Worm (Caenorhabditis elegans): Measurements from ENCODE around the gene srt-49.
"Not testable (repeated sequence)": the region's sequence is repeated elsewhere in the genome, so short reads cannot be mapped to it uniquely, and the experiment has no call there.

srt-49 gene

ce11 chrIV:15098294-15098693, at the start of gene srt-49:
Gene srt-49 (minus strand): TSS chrIV:15098394.
- no peak for TF ChIP-seq sptf-1 (tag; optimal IDR thresholded peaks at IDR 0.05)
- no peak for TF ChIP-seq drap-1 (GFP tag; optimal IDR thresholded peaks at IDR 0.05)
- no peak for TF ChIP-seq ces-1 (GFP tag; optimal IDR thresholded peaks at IDR 0.05)
- no peak for TF ChIP-seq bed-3 (GFP tag; optimal IDR thresholded peaks at IDR 0.05)
- TF ChIP-seq nhr-76 (tag; optimal IDR thresholded peaks at IDR 0.05), result no peak
- TF ChIP-seq nhr-2 (tag; optimal IDR thresholded peaks at IDR 0.05), result no peak
- no peak for TF ChIP-seq ceh-83 (GFP tag; optimal IDR thresholded peaks at IDR 0.05)
- no peak for TF ChIP-seq unc-62 (GFP tag; optimal IDR thresholded peaks at IDR 0.05)

ce11 chrIV:15147104-15147503, 48.9 kb upstream of the srt-49 start, which contains the start of gene str-78:
Gene str-78 (minus strand): TSS chrIV:15147204.
- TF ChIP-seq snpc-4 (tag; optimal IDR thresholded peaks at IDR 0.05) (no peak), ceh-83 (GFP tag; optimal IDR thresholded peaks at IDR 0.05) (no peak), tbx-8 (GFP tag; optimal IDR thresholded peaks at IDR 0.05) (no peak), nhr-237 (tag; optimal IDR thresholded peaks at IDR 0.05) (no peak), sem-2 (GFP tag; optimal IDR thresholded peaks at IDR 0.05) (no peak), lin-32 (GFP tag; optimal IDR thresholded peaks at IDR 0.05) (no peak), nhr-12 (tag; optimal IDR thresholded peaks at IDR 0.05) (no peak), ztf-11 (tag; optimal IDR thresholded peaks at IDR 0.05) (no peak), elt-1 (tag; optimal IDR thresholded peaks at IDR 0.05; ENCODE audit: borderline replicate concordance, insufficient read depth) (no peak), mep-1 (tag; optimal IDR thresholded peaks at IDR 0.05) (no peak), nhr-28 (tag; optimal IDR thresholded peaks at IDR 0.05) (no peak), unc-39 (tag; optimal IDR thresholded peaks at IDR 0.05) (no peak), drap-1 (GFP tag; optimal IDR thresholded peaks at IDR 0.05) (no peak), cnd-1 (tag; optimal IDR thresholded peaks at IDR 0.05) (no peak), unc-62 (GFP tag; optimal IDR thresholded peaks at IDR 0.05) (no peak), zip-8 (tag; optimal IDR thresholded peaks at IDR 0.05) (no peak), hlh-1 (tag; optimal IDR thresholded peaks at IDR 0.05) (no peak), lsy-2 (tag; optimal IDR thresholded peaks at IDR 0.05) (no peak), blmp-1 (tag; optimal IDR thresholded peaks at IDR 0.05) (no peak), ham-2 (GFP tag; optimal IDR thresholded peaks at IDR 0.05) (no peak)

DNA sequence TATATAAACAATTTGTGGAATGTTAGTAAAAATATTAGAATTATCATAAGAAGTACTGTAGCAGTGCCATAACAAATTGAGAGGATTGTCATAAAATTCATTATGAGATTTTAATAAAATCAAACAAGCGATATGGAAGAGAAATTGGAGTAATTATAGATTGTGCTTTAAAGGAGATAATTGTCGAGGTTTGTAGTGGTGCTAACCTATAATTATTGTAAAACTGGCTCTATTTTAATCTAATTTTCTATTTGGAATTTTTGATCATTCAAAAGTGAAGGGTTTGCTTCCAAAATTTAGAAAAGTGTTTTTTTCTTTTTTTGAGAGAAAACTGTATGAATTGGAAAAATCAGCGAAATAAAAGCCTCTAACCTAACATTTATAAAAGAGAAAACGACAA, 42.6 kb upstream of the srt-49 start, which contains the start of gene srg-51:
TSS of gene srg-51 (minus strand) at position 101 of the 400 bp plus-strand sequence.
- TF ChIP-seq cnd-1 (tag; optimal IDR thresholded peaks at IDR 0.05) (no peak), pha-4 (tag; optimal IDR thresholded peaks at IDR 0.05) (no peak), tbx-8 (GFP tag; optimal IDR thresholded peaks at IDR 0.05) (no peak), nhr-28 (tag; optimal IDR thresholded peaks at IDR 0.05) (no peak), unc-120 (tag; optimal IDR thresholded peaks at IDR 0.05; ENCODE audit: poor library complexity, severe bottlenecking) (no peak), ham-2 (GFP tag; optimal IDR thresholded peaks at IDR 0.05) (no peak), elt-3 (tag; optimal IDR thresholded peaks at IDR 0.05) (no peak), lin-13 (tag; optimal IDR thresholded peaks at IDR 0.05) (no peak), ceh-39 (tag; optimal IDR thresholded peaks at IDR 0.05) (no peak), bed-3 (GFP tag; optimal IDR thresholded peaks at IDR 0.05) (no peak), sem-2 (GFP tag; optimal IDR thresholded peaks at IDR 0.05) (no peak), sptf-1 (tag; optimal IDR thresholded peaks at IDR 0.05) (no peak)

DNA sequence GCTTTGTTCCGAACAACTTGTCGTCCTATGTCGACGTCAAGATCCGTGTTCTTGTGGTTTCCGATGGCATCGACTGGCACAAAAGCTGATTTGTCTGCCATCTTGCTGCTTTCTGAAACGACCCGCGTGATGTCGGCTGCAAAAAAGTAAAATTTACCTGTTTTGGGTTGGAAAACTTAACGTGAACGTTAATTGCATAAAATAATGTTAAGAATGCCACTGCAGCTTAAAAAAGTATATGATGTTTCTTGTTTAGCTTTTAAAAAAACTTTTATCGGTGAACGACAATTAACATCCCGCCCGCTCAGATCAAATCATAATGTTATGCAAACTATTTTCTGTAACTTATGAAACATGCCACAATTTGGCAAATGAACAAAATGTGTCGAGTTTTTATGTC, 35.7 kb upstream of the srt-49 start, which contains the start of gene M199.8:
TSS of gene M199.8 (minus strand) at position 101 of the 400 bp plus-strand sequence.
- TF ChIP-seq nhr-2 (tag; optimal IDR thresholded peaks at IDR 0.05); lsy-2 (tag; optimal IDR thresholded peaks at IDR 0.05); ham-2 (GFP tag; optimal IDR thresholded peaks at IDR 0.05): not testable (repeated sequence)

DNA sequence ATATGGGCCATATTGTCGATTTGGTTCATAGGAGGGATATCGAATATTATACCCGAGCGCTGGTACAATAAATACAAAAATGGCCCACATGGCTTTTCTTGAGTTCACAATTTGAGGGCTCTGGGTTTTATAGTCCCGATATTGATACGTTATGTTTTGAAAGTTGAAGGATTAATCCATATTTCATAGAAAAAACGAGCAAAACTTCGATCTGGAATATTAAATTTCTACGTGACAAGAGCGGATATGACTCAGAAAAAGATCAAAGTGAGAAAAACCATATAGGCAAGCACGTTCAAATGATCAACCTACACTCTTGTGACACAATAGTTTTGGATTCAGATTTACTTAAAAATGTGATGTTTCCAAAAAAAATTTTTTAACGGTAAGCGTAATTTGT, 33.5 kb upstream of the srt-49 start, which contains the start of gene col-135:
TSS of gene col-135 (minus strand) at position 101 of the 400 bp plus-strand sequence.
- TF ChIP-seq nhr-76 (tag; optimal IDR thresholded peaks at IDR 0.05), result no peak
- TF ChIP-seq ceh-43 (GFP tag; optimal IDR thresholded peaks at IDR 0.05), result no peak
- no peak for TF ChIP-seq ztf-11 (tag; optimal IDR thresholded peaks at IDR 0.05)
- no peak for TF ChIP-seq lin-13 (tag; optimal IDR thresholded peaks at IDR 0.05)

DNA sequence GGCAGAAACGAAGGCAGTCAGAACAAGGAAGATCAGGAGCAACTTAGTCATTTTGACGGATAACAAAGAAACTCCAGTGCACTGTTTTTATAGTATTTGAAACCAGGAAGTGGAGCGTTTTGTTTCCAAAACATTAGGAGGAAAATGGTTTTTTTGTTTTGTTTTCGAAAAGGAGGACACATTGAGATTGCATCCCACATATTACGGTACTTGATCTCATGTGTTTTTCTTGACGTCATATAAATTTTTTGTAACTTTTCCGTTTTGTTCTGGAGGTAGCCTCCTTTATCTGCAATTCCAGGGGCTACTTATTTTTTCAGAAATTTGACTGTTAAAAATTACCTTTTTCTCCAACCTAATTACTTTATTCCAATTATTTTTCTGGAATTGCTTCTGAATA, 29.5 kb upstream of the srt-49 start, which contains the start of gene M199.9:
TSS of gene M199.9 (minus strand) at position 101 of the 400 bp plus-strand sequence.
- TF ChIP-seq ceh-43 (GFP tag; optimal IDR thresholded peaks at IDR 0.05) (no peak), ham-2 (GFP tag; optimal IDR thresholded peaks at IDR 0.05) (no peak), hlh-1 (tag; optimal IDR thresholded peaks at IDR 0.05) (no peak), nhr-2 (tag; optimal IDR thresholded peaks at IDR 0.05) (no peak), nhr-76 (tag; optimal IDR thresholded peaks at IDR 0.05) (no peak)
